Worm (Caenorhabditis elegans) whole organism, early embryonic: ENCODE data around the gene srw-60.

Experiments
- F13C5.2 ChIP-seq: sonication (generic microtip); optimal IDR thresholded peaks from 2 replicates; lab custom pipeline; 2017; ENCODE audit warnings: mild to moderate bottlenecking, missing genetic modification characterization, inconsistent platforms, missing compliant biosample characterization
- ama-1 ChIP-seq: fragments of 150-350 bp; optimal IDR thresholded peaks from 2 replicates; lab custom pipeline; 2014
- hmg-4 ChIP-seq: fragments of 200-800 bp; sonication (Bioruptor generic); optimal IDR thresholded peaks from 2 replicates; lab custom pipeline; 2018; ENCODE audit warnings: mild to moderate bottlenecking, missing genetic modification characterization, missing compliant biosample characterization
- tra-4 ChIP-seq: sonication (generic microtip); optimal IDR thresholded peaks from 2 replicates; lab custom pipeline; 2017; ENCODE audit warnings: missing genetic modification characterization, missing compliant biosample characterization

DNA sequence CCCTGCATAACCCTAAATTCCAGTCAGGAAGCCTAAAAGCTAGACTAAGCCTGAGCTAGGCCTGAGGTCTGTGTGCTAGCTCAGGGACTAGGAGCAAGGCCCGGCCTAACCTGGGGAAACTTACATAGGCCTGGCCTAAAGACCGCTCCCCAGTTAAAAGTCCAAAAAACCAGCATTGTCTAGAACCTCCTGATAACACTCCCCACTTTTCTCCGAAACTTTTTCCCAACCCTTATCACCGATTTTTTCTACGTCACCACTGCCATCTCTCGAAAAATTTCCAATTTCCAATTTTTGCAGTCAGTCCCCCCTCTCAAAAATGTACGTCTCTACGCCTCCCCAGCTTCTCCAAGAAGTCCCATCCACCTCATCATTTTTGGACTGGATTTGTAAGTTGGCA is 34.8 kb upstream of the srw-60 start, which contains the start of gene ZK355.2:
- TF ChIP-seq F13C5.2 (tag; lab: Kevin White, UChicago): no peak
- no peak for TF ChIP-seq hmg-4 (GFP tag; lab: Kevin White, UChicago)
- no peak for TF ChIP-seq tra-4
- TF ChIP-seq ama-1: no peak
